Fruit fly (Drosophila melanogaster): ENCODE measurements around the gene Aos1.

Aos1 gene

dm6 chr3R:12425510-12426309, 7.9 kb downstream of the Aos1 start, which contains the start of gene Pp1-87B (continued):
- no peak for TF ChIP-seq CG4360 (GFP tag; IDR thresholded peaks at IDR 0.05)
- TF ChIP-seq Hmr (GFP tag; optimal IDR thresholded peaks at IDR 0.05) = peak; percentile 32
- no peak for TF ChIP-seq hb (GFP tag; IDR thresholded peaks at IDR 0.05; ENCODE audit: partially characterized antibody)
- no peak for TF ChIP-seq CG4820 (GFP tag; optimal IDR thresholded peaks at IDR 0.05)
- TF ChIP-seq CG14710 (tag; optimal IDR thresholded peaks at IDR 0.05) = peak; percentile 76
- TF ChIP-seq Kr (GFP tag; optimal IDR thresholded peaks at IDR 0.05) = no peak
- peak; percentile 76 for TF ChIP-seq jumu (GFP tag; optimal IDR thresholded peaks at IDR 0.05)
- TF ChIP-seq CG31224 (GFP tag; IDR thresholded peaks at IDR 0.05) = no peak
- TF ChIP-seq ap (GFP tag; IDR thresholded peaks at IDR 0.05) = no peak
- TF ChIP-seq unc-4 (GFP tag; IDR thresholded peaks at IDR 0.05; ENCODE audit: partially characterized antibody) = no peak
- no peak for TF ChIP-seq D19B (GFP tag; optimal IDR thresholded peaks at IDR 0.05)
- no peak for TF ChIP-seq pros (GFP tag; optimal IDR thresholded peaks at IDR 0.05)
- peak; percentile 27 for TF ChIP-seq Max (GFP tag; optimal IDR thresholded peaks at IDR 0.05)
- TF ChIP-seq ewg (GFP tag; optimal IDR thresholded peaks at IDR 0.05) = no peak
- no peak for TF ChIP-seq ase (GFP tag; IDR thresholded peaks at IDR 0.05)
- TF ChIP-seq CkIIα-i1 (GFP tag; IDR thresholded peaks at IDR 0.05) = no peak
- TF ChIP-seq Meics (GFP tag; optimal IDR thresholded peaks at IDR 0.05) = peak; percentile 56
- TF ChIP-seq CG10147 (GFP tag; optimal IDR thresholded peaks at IDR 0.05) = no peak
- TF ChIP-seq CG9876 (GFP tag; optimal IDR thresholded peaks at IDR 0.05) = no peak
- TF ChIP-seq PHDP (tag; optimal IDR thresholded peaks at IDR 0.05) = no peak
- peak in 1 of 2 experiments; percentile 73 for TF ChIP-seq Pdp1 (GFP tag; optimal IDR thresholded peaks at IDR 0.05)
- no peak for TF ChIP-seq disco-r (GFP tag; optimal IDR thresholded peaks at IDR 0.05)
- peak; percentile 17 for TF ChIP-seq gfzf (GFP tag; optimal IDR thresholded peaks at IDR 0.05)
- TF ChIP-seq CG2129 (GFP tag; IDR thresholded peaks at IDR 0.05; ENCODE audit: partially characterized antibody) = no peak
- TF ChIP-seq sd (tag; optimal IDR thresholded peaks at IDR 0.05) = no peak
- TF ChIP-seq CG6813 (GFP tag; optimal IDR thresholded peaks at IDR 0.05) = no peak
- TF ChIP-seq CG15073 (GFP tag; optimal IDR thresholded peaks at IDR 0.05) = no peak
- TF ChIP-seq repo (GFP tag; optimal IDR thresholded peaks at IDR 0.05) = no peak
- no peak for TF ChIP-seq pfk (GFP tag; optimal IDR thresholded peaks at IDR 0.05)
- no peak for TF ChIP-seq CG14860 (GFP tag; IDR thresholded peaks at IDR 0.05; ENCODE audit: partially characterized antibody)
- peak; percentile 14 for TF ChIP-seq p53 (GFP tag; optimal IDR thresholded peaks at IDR 0.05)
- peak; percentile 100 for TF ChIP-seq CG11560 (tag; IDR thresholded peaks at IDR 0.05)
- TF ChIP-seq CHES-1-like (GFP tag; optimal IDR thresholded peaks at IDR 0.05) = no peak
- TF ChIP-seq HLH4C (GFP tag; IDR thresholded peaks at IDR 0.05; ENCODE audit: partially characterized antibody) = peak; percentile 66; the same call in 2 of the 3 replicates
- no peak for TF ChIP-seq gro (GFP tag; optimal IDR thresholded peaks at IDR 0.05)
- no peak for TF ChIP-seq CG32767 (GFP tag; IDR thresholded peaks at IDR 0.05)
- TF ChIP-seq CG8089 (GFP tag; optimal IDR thresholded peaks at IDR 0.05) = no peak
- peak; percentile 56; the same call in 2 of the 3 replicates for TF ChIP-seq vnd (GFP tag; IDR thresholded peaks at IDR 0.05; ENCODE audit: partially characterized antibody)
- no peak for TF ChIP-seq usp (GFP tag; optimal IDR thresholded peaks at IDR 0.05)
- no peak for TF ChIP-seq wor (GFP tag; IDR thresholded peaks at IDR 0.05)
- TF ChIP-seq CG12744 (GFP tag; optimal IDR thresholded peaks at IDR 0.05) = no peak
- TF ChIP-seq Fer1 (GFP tag; optimal IDR thresholded peaks at IDR 0.05) = peak; percentile 14
- TF ChIP-seq pzg (GFP tag; optimal IDR thresholded peaks at IDR 0.05) = peak; percentile 77
- TF ChIP-seq HmgZ (tag; optimal IDR thresholded peaks at IDR 0.05) = peak; percentile 37
- TF ChIP-seq Side (GFP tag; optimal IDR thresholded peaks at IDR 0.05) = peak; percentile 32
- TF ChIP-seq row (GFP tag; IDR thresholded peaks at IDR 0.05) = 0 out of 3 replicates have a peak, but pooled peaks have one; percentile 10
- no peak for TF ChIP-seq dimm (GFP tag; IDR thresholded peaks at IDR 0.05)
- TF ChIP-seq ATbp (GFP tag; optimal IDR thresholded peaks at IDR 0.05) = no peak
- no peak for TF ChIP-seq CG2875 (GFP tag; optimal IDR thresholded peaks at IDR 0.05)
